Worm (Caenorhabditis elegans): Measurements from ENCODE around the gene nos-2.

ce11 chrII:7029524-7029923 lies 35.9 kb upstream of the nos-2 start:
- TF ChIP-seq him-1 (tag; optimal IDR thresholded peaks at IDR 0.05) (no peak), W03F9.2 (tag; optimal IDR thresholded peaks at IDR 0.05) (no peak), dao-5 (tag; optimal IDR thresholded peaks at IDR 0.05) (no peak)

Measured in whole organism, L4/young adult.